Worm (Caenorhabditis elegans) whole organism, L3 larva: ENCODE data around the gene hsp-75.

ENCODE experiments used
- R02D3.7 ChIP-seq: fragments of 150-350 bp; optimal IDR thresholded peaks from 2 replicates; lab custom pipeline; 2014; ENCODE audit warnings: missing biosample characterization, missing genetic modification characterization
- ZK546.5 ChIP-seq: sonication (generic microtip); optimal IDR thresholded peaks from 2 replicates; lab custom pipeline; 2017; ENCODE audit warnings: missing biosample characterization, missing genetic modification characterization
- aly-2 ChIP-seq: fragments of 150-350 bp; optimal IDR thresholded peaks from 2 replicates; lab custom pipeline; 2014; ENCODE audit warnings: missing biosample characterization, missing genetic modification characterization
- ama-1 ChIP-seq: fragments of 150-350 bp; optimal IDR thresholded peaks from 2 replicates; lab custom pipeline; 2018
- ceh-16 ChIP-seq: sonication (generic microtip); optimal IDR thresholded peaks from 2 replicates; lab custom pipeline; 2017; ENCODE audit warnings: missing biosample characterization, missing genetic modification characterization
- ceh-82 ChIP-seq: fragments of 150-350 bp; optimal IDR thresholded peaks from 2 replicates; lab custom pipeline; 2014; ENCODE audit warnings: missing biosample characterization, missing genetic modification characterization
- ceh-9 ChIP-seq: sonication (generic microtip); optimal IDR thresholded peaks from 2 replicates; lab custom pipeline; 2018; ENCODE audit warnings: missing biosample characterization, missing genetic modification characterization
- daf-12 ChIP-seq: fragments of 150-350 bp; optimal IDR thresholded peaks from 2 replicates; lab custom pipeline; 2014; ENCODE audit warnings: missing biosample characterization, missing genetic modification reagents, missing genetic modification characterization
- egl-27 ChIP-seq: sonication (generic microtip); optimal IDR thresholded peaks from 4 replicates; lab custom pipeline; 2017; ENCODE audit warnings: missing biosample characterization, missing genetic modification reagents, missing genetic modification characterization
- egl-5 ChIP-seq: fragments of 150-350 bp; optimal IDR thresholded peaks from 2 replicates; lab custom pipeline; 2017; ENCODE audit warnings: missing biosample characterization, missing genetic modification reagents, missing genetic modification characterization, inconsistent platforms
- elt-1 ChIP-seq: fragments of 150-350 bp; optimal IDR thresholded peaks from 2 replicates; lab custom pipeline; 2014; ENCODE audit warnings: missing biosample characterization, missing genetic modification characterization
- elt-2 ChIP-seq: sonication (generic microtip); optimal IDR thresholded peaks from 2 replicates; lab custom pipeline; 2016; ENCODE audit warnings: missing genetic modification reagents, mild to moderate bottlenecking, missing genetic modification characterization, missing compliant biosample characterization
- elt-3 ChIP-seq, 3 experiments: fragments of 150-350 bp in 1 of 3; sonication (generic microtip) in 2 of 3; optimal IDR thresholded peaks; 2 replicates in 2 of 3; 4 replicates in 1 of 3; lab custom pipeline; 2014 to 2017; ENCODE audit warnings: missing biosample characterization in 3 of 3, missing genetic modification characterization in 3 of 3
- fkh-10 ChIP-seq: sonication (generic microtip); optimal IDR thresholded peaks from 2 replicates; lab custom pipeline; 2017; ENCODE audit warnings: missing biosample characterization, missing genetic modification reagents, missing genetic modification characterization
- fkh-2 ChIP-seq: fragments of 150-350 bp; optimal IDR thresholded peaks from 2 replicates; lab custom pipeline; 2014; ENCODE audit warnings: missing biosample characterization, missing genetic modification reagents, missing genetic modification characterization
- fos-1 ChIP-seq: fragments of 150-350 bp; optimal IDR thresholded peaks from 2 replicates; lab custom pipeline; 2014; ENCODE audit warnings: missing biosample characterization, missing genetic modification characterization
- hmg-11 ChIP-seq: sonication (generic microtip); optimal IDR thresholded peaks from 2 replicates; lab custom pipeline; 2016; ENCODE audit warnings: missing genetic modification characterization, missing compliant biosample characterization
- jun-1 ChIP-seq: fragments of 150-350 bp; optimal IDR thresholded peaks from 2 replicates; lab custom pipeline; 2014; ENCODE audit warnings: missing biosample characterization, missing genetic modification reagents, missing genetic modification characterization
- lin-15B ChIP-seq: fragments of 150-350 bp; optimal IDR thresholded peaks from 2 replicates; lab custom pipeline; 2014; ENCODE audit warnings: missing biosample characterization, missing genetic modification characterization
- mdl-1 ChIP-seq: fragments of 150-350 bp; optimal IDR thresholded peaks from 2 replicates; lab custom pipeline; 2014; ENCODE audit warnings: missing biosample characterization, missing genetic modification characterization
- mml-1 ChIP-seq: fragments of 150-350 bp; sonication (generic microtip); optimal IDR thresholded peaks from 3 replicates; lab custom pipeline; 2014; ENCODE audit warnings: missing biosample characterization, missing genetic modification characterization
- nfya-1 ChIP-seq: sonication (generic microtip); optimal IDR thresholded peaks from 2 replicates; lab custom pipeline; 2017; ENCODE audit warnings: missing genetic modification characterization, mild to moderate bottlenecking, missing compliant biosample characterization, antibody characterized with exemption, moderate library complexity; ENCODE audit not compliant: insufficient read depth
- nhr-11 ChIP-seq: fragments of 150-350 bp; optimal IDR thresholded peaks from 2 replicates; lab custom pipeline; 2014; ENCODE audit warnings: missing biosample characterization, missing genetic modification characterization
- nhr-23 ChIP-seq: fragments of 150-350 bp; optimal IDR thresholded peaks from 2 replicates; lab custom pipeline; 2014; ENCODE audit warnings: missing biosample characterization, missing genetic modification reagents, missing genetic modification characterization
- nhr-237 ChIP-seq: fragments of 150-350 bp; optimal IDR thresholded peaks from 2 replicates; lab custom pipeline; 2014; ENCODE audit warnings: missing biosample characterization, missing genetic modification characterization
- nhr-25 ChIP-seq: sonication (generic microtip); optimal IDR thresholded peaks from 2 replicates; lab custom pipeline; 2017; ENCODE audit warnings: missing biosample characterization, missing genetic modification characterization
- nhr-28 ChIP-seq: fragments of 150-350 bp; optimal IDR thresholded peaks from 2 replicates; lab custom pipeline; 2014; ENCODE audit warnings: missing biosample characterization, missing genetic modification characterization
- nhr-67 ChIP-seq: fragments of 150-350 bp; optimal IDR thresholded peaks from 2 replicates; lab custom pipeline; 2014; ENCODE audit warnings: missing biosample characterization, missing genetic modification characterization
- nhr-76 ChIP-seq: fragments of 150-350 bp; sonication (generic microtip); optimal IDR thresholded peaks from 5 replicates; lab custom pipeline; 2014; ENCODE audit warnings: missing biosample characterization, missing genetic modification characterization
- pha-4 ChIP-seq: fragments of 150-350 bp; optimal IDR thresholded peaks from 2 replicates; lab custom pipeline; 2014; ENCODE audit warnings: missing biosample characterization, missing genetic modification reagents, missing genetic modification characterization
- pqm-1 ChIP-seq: fragments of 150-350 bp; optimal IDR thresholded peaks from 2 replicates; lab custom pipeline; 2017; ENCODE audit warnings: missing biosample characterization, missing genetic modification characterization, inconsistent platforms
- sea-2 ChIP-seq: fragments of 150-350 bp; sonication (generic microtip); optimal IDR thresholded peaks from 4 replicates; lab custom pipeline; 2014; ENCODE audit warnings: missing biosample characterization, missing genetic modification reagents, missing genetic modification characterization
- skn-1 ChIP-seq: fragments of 150-350 bp; optimal IDR thresholded peaks from 2 replicates; lab custom pipeline; 2014; ENCODE audit warnings: missing biosample characterization, missing genetic modification characterization
- snpc-4 ChIP-seq: fragments of 150-350 bp; optimal IDR thresholded peaks from 2 replicates; lab custom pipeline; 2014; ENCODE audit warnings: missing biosample characterization, missing genetic modification characterization
- tbx-2 ChIP-seq: sonication (generic microtip); optimal IDR thresholded peaks from 2 replicates; lab custom pipeline; 2016; ENCODE audit warnings: mild to moderate bottlenecking, missing genetic modification characterization, missing compliant biosample characterization
- unc-39 ChIP-seq: sonication (generic microtip); optimal IDR thresholded peaks from 4 replicates; lab custom pipeline; 2017; ENCODE audit warnings: missing biosample characterization, missing genetic modification characterization
- unc-62 ChIP-seq: fragments of 150-350 bp; sonication (generic microtip); optimal IDR thresholded peaks from 4 replicates; lab custom pipeline; 2014; ENCODE audit warnings: missing biosample characterization, missing genetic modification reagents, missing genetic modification characterization
- zag-1 ChIP-seq: fragments of 150-350 bp; optimal IDR thresholded peaks from 2 replicates; lab custom pipeline; 2014; ENCODE audit warnings: missing biosample characterization, missing genetic modification characterization
- ztf-11 ChIP-seq: fragments of 150-350 bp; optimal IDR thresholded peaks from 2 replicates; lab custom pipeline; 2014; ENCODE audit warnings: missing biosample characterization, missing genetic modification characterization
- ztf-4 ChIP-seq: fragments of 150-350 bp; optimal IDR thresholded peaks from 2 replicates; lab custom pipeline; 2014; ENCODE audit warnings: missing biosample characterization, missing genetic modification characterization

hsp-75 gene

DNA sequence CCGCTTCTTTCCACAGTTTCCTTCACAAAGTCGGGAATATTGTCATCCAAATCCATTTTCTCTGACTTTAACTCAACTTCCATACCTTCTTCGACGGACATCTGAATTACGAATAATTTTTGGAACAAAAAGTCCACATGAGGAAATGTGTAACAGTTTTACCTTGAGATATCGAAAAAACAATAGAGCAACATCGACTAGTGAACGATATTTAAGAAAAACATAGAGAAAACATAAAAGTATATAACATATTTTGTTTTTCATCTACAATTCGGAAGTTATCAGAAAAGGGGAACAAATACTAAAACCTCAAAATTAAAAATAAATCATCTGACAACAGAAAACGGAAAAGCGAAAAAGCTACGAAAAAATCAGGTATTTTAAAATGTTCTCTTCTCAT, 6.3 kb upstream of the hsp-75 start, which contains the start of gene adr-2:
TSS of gene adr-2 (minus strand) at position 101 of the 400 bp plus-strand sequence.
- no peak for TF ChIP-seq ama-1
- no peak for TF ChIP-seq elt-3 (tag; optimal IDR thresholded peaks at IDR 0.05; lab: Kevin White, UChicago)
- no peak for TF ChIP-seq jun-1
- TF ChIP-seq pqm-1 (tag; lab: Kevin White, UChicago), result no peak
- no peak for TF ChIP-seq fos-1 (tag; lab: Kevin White, UChicago)
- TF ChIP-seq ceh-82, result no peak
- TF ChIP-seq unc-39, result no peak
- no peak for TF ChIP-seq egl-27 (tag; lab: Kevin White, UChicago)
- TF ChIP-seq nhr-28 (tag; lab: Kevin White, UChicago), result no peak
- no peak for TF ChIP-seq fkh-2 (tag; lab: Kevin White, UChicago)
- TF ChIP-seq elt-2 (tag; lab: Kevin White, UChicago), result no peak
- TF ChIP-seq sea-2, result no peak
- no peak for TF ChIP-seq mml-1
- TF ChIP-seq aly-2 (tag; lab: Kevin White, UChicago), result no peak
- no peak for TF ChIP-seq lin-15B (tag; lab: Kevin White, UChicago)
- no peak for TF ChIP-seq snpc-4
- TF ChIP-seq nfya-1 (tag; lab: Kevin White, UChicago), result no peak
- no peak for TF ChIP-seq mdl-1
- no peak for TF ChIP-seq fkh-10
- no peak for TF ChIP-seq ceh-16 (tag; lab: Kevin White, UChicago)

DNA sequence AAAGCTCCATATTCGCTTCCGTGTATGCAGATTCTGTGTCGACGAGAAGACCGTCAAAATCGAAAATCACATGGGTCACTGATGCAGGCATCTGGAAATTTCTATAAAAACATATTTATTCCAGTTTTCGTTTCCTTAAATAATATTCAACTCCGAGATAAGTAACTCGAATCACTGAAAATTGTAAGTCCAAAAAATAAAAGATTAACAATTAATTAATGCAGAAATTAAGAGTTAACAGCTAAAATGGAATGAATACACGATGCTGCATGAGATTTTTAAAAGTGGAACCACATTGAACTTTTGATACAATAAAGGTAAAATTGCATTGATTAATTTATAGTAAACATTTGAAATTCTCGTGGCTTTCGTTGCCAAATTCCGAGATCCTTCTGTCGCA, 4.3 kb upstream of the hsp-75 start, which contains the start of gene R151.10:
TSS of gene R151.10 (minus strand) at position 101 of the 400 bp plus-strand sequence.
- TF ChIP-seq pha-4 (tag; lab: Kevin White, UChicago), result no peak
- no peak for TF ChIP-seq unc-39
- TF ChIP-seq nhr-237 (tag; lab: Kevin White, UChicago), result no peak
- no peak for TF ChIP-seq elt-3 (tag; optimal IDR thresholded peaks at IDR 0.05; lab: Kevin White, UChicago)
- no peak for TF ChIP-seq mdl-1
- TF ChIP-seq R02D3.7, result no peak
- TF ChIP-seq hmg-11, result no peak
- TF ChIP-seq fkh-10, result no peak
- TF ChIP-seq nhr-23 (tag; lab: Kevin White, UChicago), result no peak
- TF ChIP-seq sea-2, result no peak
- no peak for TF ChIP-seq ztf-4 (tag; lab: Kevin White, UChicago)
- no peak for TF ChIP-seq nhr-76 (tag; lab: Kevin White, UChicago)
- TF ChIP-seq nhr-28 (tag; lab: Kevin White, UChicago), result no peak
- no peak for TF ChIP-seq ztf-11 (tag; lab: Kevin White, UChicago)
- no peak for TF ChIP-seq tbx-2
- TF ChIP-seq ama-1, result no peak
- no peak for TF ChIP-seq mml-1
- TF ChIP-seq egl-5 (tag; lab: Kevin White, UChicago), result no peak
- no peak for TF ChIP-seq nhr-67 (tag; lab: Kevin White, UChicago)
- TF ChIP-seq zag-1 (tag; lab: Kevin White, UChicago), result no peak
- TF ChIP-seq, all 47 proteins: peak for 0

DNA sequence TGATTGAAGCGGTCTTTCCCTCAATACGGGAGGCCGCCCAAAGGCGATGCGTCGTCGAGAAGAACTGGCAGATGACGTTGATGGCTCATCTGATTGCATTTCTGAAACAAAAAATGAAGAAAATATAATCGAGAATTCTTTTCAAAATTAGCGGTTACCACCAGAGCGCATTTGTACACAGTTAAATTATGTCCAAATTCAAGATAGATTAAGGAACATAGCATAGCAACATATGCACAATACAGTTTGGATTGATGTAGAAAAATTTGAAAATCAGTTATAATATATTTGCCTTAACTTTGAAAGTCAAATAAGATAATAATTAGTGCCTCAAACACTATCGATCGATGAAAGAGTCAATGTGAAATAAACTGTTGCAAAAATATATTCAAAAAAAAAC, 3.2 kb upstream of the hsp-75 start, which contains the start of gene R151.8:
TSS of gene R151.8 (minus strand) at position 101 of the 400 bp plus-strand sequence.
- TF ChIP-seq daf-12 (tag; lab: Kevin White, UChicago) (no peak), R02D3.7 (no peak), snpc-4 (no peak), nhr-11 (tag; lab: Kevin White, UChicago) (no peak), elt-2 (tag; lab: Kevin White, UChicago) (no peak), elt-3 (tag; optimal IDR thresholded peaks at IDR 0.05; lab: Kevin White, UChicago) (no peak), ztf-4 (tag; lab: Kevin White, UChicago) (no peak), zag-1 (tag; lab: Kevin White, UChicago) (no peak), fos-1 (tag; lab: Kevin White, UChicago) (no peak), nhr-76 (tag; lab: Kevin White, UChicago) (no peak), ceh-9 (no peak), ztf-11 (tag; lab: Kevin White, UChicago) (no peak), nhr-28 (tag; lab: Kevin White, UChicago) (no peak), tbx-2 (no peak), ceh-82 (no peak), mdl-1 (no peak), unc-62 (GFP tag; lab: Kevin White, UChicago) (no peak), skn-1 (no peak)

DNA sequence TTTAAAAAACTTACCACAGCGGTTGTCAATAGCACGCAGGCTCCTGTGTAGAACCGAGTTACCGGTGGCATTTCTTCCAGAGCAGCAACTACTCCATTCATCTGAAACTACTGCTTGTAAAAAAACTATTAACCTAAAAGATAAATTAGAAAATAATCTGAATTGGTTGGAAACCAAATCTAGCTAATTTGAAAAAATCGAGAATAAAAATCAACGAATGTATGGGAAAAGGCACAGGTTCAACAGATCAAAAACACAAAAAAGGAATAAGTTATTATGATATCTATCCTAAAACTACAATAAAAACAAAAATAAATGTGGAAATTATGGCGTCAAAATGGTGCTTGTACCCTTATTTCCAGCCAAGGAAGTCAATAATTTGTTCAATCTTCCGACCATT, 3.5 kb downstream of the hsp-75 start, which contains the start of gene der-2:
TSS of gene der-2 (minus strand) at position 101 of the 400 bp plus-strand sequence.
- TF ChIP-seq ZK546.5 (tag; lab: Kevin White, UChicago) (no peak), egl-5 (tag; lab: Kevin White, UChicago) (no peak), daf-12 (tag; lab: Kevin White, UChicago) (no peak), jun-1 (no peak), lin-15B (tag; lab: Kevin White, UChicago) (no peak), nfya-1 (tag; lab: Kevin White, UChicago) (no peak), nhr-11 (tag; lab: Kevin White, UChicago) (no peak), unc-62 (GFP tag; lab: Kevin White, UChicago) (no peak), ceh-16 (tag; lab: Kevin White, UChicago) (no peak), nhr-25 (tag; lab: Kevin White, UChicago) (no peak), nhr-67 (tag; lab: Kevin White, UChicago) (no peak), fos-1 (tag; lab: Kevin White, UChicago) (no peak), unc-39 (no peak), elt-1 (tag; lab: Kevin White, UChicago) (no peak), nhr-76 (tag; lab: Kevin White, UChicago) (no peak), tbx-2 (no peak), fkh-2 (tag; lab: Kevin White, UChicago) (no peak), ama-1 (no peak), elt-3 (tag; optimal IDR thresholded peaks at IDR 0.05; lab: Kevin White, UChicago) (no peak)
